Worm (Caenorhabditis elegans) whole organism, late embryonic: ENCODE measurements around the gene fbxa-164.

ENCODE experiments used
- ama-1 ChIP-seq: fragments of 150-350 bp; optimal IDR thresholded peaks from 2 replicates; lab custom pipeline; 2014
- ceh-24 ChIP-seq: sonication (generic microtip); optimal IDR thresholded peaks from 2 replicates; lab custom pipeline; 2016; ENCODE audit warnings: mild to moderate bottlenecking, missing genetic modification characterization, missing compliant biosample characterization
- ceh-31 ChIP-seq: sonication (generic microtip); optimal IDR thresholded peaks from 2 replicates; lab custom pipeline; 2016; ENCODE audit warnings: missing genetic modification characterization, missing compliant biosample characterization
- ceh-45 ChIP-seq: fragments of 200-800 bp; sonication (Bioruptor generic); IDR thresholded peaks from 2 replicates; pipeline ENCODE4 v1.3.6; 2022; ENCODE audit warnings: missing genetic modification reagents, missing genetic modification characterization, missing compliant biosample characterization
- mec-3 ChIP-seq: sonication (generic microtip); optimal IDR thresholded peaks from 2 replicates; lab custom pipeline; 2016; ENCODE audit warnings: borderline replicate concordance, missing genetic modification characterization, missing compliant biosample characterization
- nfya-1 ChIP-seq: sonication (generic microtip); optimal IDR thresholded peaks from 2 replicates; lab custom pipeline; 2017; ENCODE audit warnings: missing genetic modification characterization, mild to moderate bottlenecking, missing compliant biosample characterization, antibody characterized with exemption, moderate library complexity
- nhr-11 ChIP-seq: fragments of 150-350 bp; optimal IDR thresholded peaks from 2 replicates; lab custom pipeline; 2014; ENCODE audit warnings: missing biosample characterization, missing genetic modification characterization
- pag-3 ChIP-seq: sonication (generic microtip); optimal IDR thresholded peaks from 2 replicates; lab custom pipeline; 2016; ENCODE audit warnings: missing compliant biosample characterization, missing genetic modification characterization, borderline replicate concordance
- pax-1 ChIP-seq: fragments of 150-350 bp; optimal IDR thresholded peaks from 2 replicates; lab custom pipeline; 2014; ENCODE audit warnings: missing biosample characterization, missing genetic modification characterization
- pha-4 ChIP-seq: fragments of 150-350 bp; optimal IDR thresholded peaks from 2 replicates; lab custom pipeline; 2018; ENCODE audit warnings: missing biosample characterization, missing genetic modification reagents, missing genetic modification characterization
- pros-1 ChIP-seq: fragments of 150-350 bp; optimal IDR thresholded peaks from 2 replicates; lab custom pipeline; 2014; ENCODE audit warnings: missing biosample characterization, missing genetic modification reagents, missing genetic modification characterization
- tbx-7 ChIP-seq: sonication (generic microtip); optimal IDR thresholded peaks from 2 replicates; lab custom pipeline; 2016; ENCODE audit warnings: missing genotype, missing genetic modification characterization, missing compliant biosample characterization
- unc-55 ChIP-seq: sonication (generic microtip); optimal IDR thresholded peaks from 2 replicates; lab custom pipeline; 2017; ENCODE audit warnings: missing biosample characterization, missing genetic modification reagents, missing genetic modification characterization

DNA sequence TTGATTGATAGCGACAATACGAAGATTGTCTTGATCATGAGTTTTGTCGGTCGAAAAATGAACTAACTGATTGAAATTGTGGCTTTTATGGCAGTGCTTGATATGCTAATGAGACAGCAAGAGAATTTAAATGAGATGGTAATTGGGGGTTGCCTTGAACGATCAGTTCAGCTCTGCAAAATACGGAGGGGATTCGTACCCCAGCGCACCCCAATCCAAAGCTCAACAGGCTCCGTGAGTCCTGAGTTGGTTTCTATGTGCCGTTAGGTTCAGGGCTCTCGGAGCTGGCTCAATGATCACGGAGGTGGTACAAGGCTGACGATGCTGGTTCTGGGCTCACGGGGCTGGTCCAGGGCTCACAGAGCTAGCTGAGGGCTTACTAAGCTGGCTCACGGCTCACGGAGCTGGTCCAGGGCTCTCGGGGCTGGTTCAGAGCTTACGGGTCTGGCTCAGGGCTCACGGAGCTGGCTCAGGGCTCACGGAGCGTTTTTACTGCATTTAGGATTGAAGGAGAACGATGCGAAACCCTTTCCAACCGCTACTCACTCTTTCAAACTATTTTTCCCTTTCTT is 31.0 kb upstream of the fbxa-164 start, which contains the start of gene ZC204.6:
- TF ChIP-seq unc-55 (GFP tag; lab: Kevin White, UChicago) (no peak), tbx-7 (no peak), pha-4 (tag; lab: Kevin White, UChicago) (no peak), pag-3 (tag; lab: Kevin White, UChicago) (no peak), ama-1 (lab: Kevin White, UChicago) (no peak), mec-3 (tag; lab: Kevin White, UChicago) (no peak), nfya-1 (no peak), ceh-45 (GFP tag; lab: Robert Waterston, UW) (no peak), ceh-24 (no peak), pros-1 (tag; lab: Kevin White, UChicago) (no peak), nhr-11 (tag; lab: Kevin White, UChicago) (no peak), ceh-31 (tag; lab: Kevin White, UChicago) (no peak), pax-1 (tag; lab: Kevin White, UChicago) (no peak)
